Fruit fly (Drosophila melanogaster) whole organism, wandering third instar larva: ENCODE measurements around the gene CG13384.

Source experiments
- CG32264 ChIP-seq: fragments of 200-800 bp; sonication (Bioruptor generic); optimal IDR thresholded peaks from 2 replicates; lab custom pipeline; 2016; ENCODE audit warnings: missing biosample characterization, missing genetic modification characterization
- CG9705 ChIP-seq: fragments of 200-800 bp; sonication (Bioruptor generic); optimal IDR thresholded peaks from 2 replicates; lab custom pipeline; 2018; ENCODE audit warnings: missing biosample characterization, mild to moderate bottlenecking, missing genetic modification characterization
- CrebA ChIP-seq: fragments of 200-800 bp; sonication (Bioruptor generic); optimal IDR thresholded peaks from 2 replicates; lab custom pipeline; 2016; ENCODE audit warnings: missing biosample characterization, mild to moderate bottlenecking, missing genetic modification characterization, borderline replicate concordance
- Dfd ChIP-seq: fragments of >200 bp; optimal IDR thresholded peaks from 2 replicates; lab custom pipeline; 2017; ENCODE audit warnings: missing biosample characterization, missing genetic modification characterization
- Dif ChIP-seq: fragments of 200-275, 200-300 bp; sonication (Bioruptor generic); optimal IDR thresholded peaks from 2 replicates; lab custom pipeline; 2018; ENCODE audit warnings: missing biosample characterization, missing genetic modification characterization; ENCODE audit not compliant: partially characterized antibody
- GATAd ChIP-seq: sonication (Bioruptor generic); optimal IDR thresholded peaks from 2 replicates; lab custom pipeline; 2016; ENCODE audit warnings: missing biosample characterization, missing genetic modification characterization
- HLH106 ChIP-seq: fragments of 200-800 bp; optimal IDR thresholded peaks from 3 replicates; lab custom pipeline; 2019; ENCODE audit warnings: missing biosample characterization, mild to moderate bottlenecking, missing genetic modification characterization, moderate library complexity
- Hnf4 ChIP-seq: fragments of 200-800 bp; sonication (Bioruptor generic); optimal IDR thresholded peaks from 2 replicates; lab custom pipeline; 2016; ENCODE audit warnings: missing biosample characterization, mild to moderate bottlenecking, missing genetic modification characterization
- Hr78 ChIP-seq: fragments of >200 bp; optimal IDR thresholded peaks from 2 replicates; lab custom pipeline; 2017; ENCODE audit warnings: missing biosample characterization, missing genetic modification characterization
- Hr83 ChIP-seq: fragments of 200-300 bp; sonication (Bioruptor generic); optimal IDR thresholded peaks from 2 replicates; lab custom pipeline; 2016; ENCODE audit warnings: missing biosample characterization, mild to moderate bottlenecking, missing genetic modification characterization, moderate library complexity; ENCODE audit not compliant: poor library complexity, severe bottlenecking
- Jra ChIP-seq: sonication (Bioruptor generic); optimal IDR thresholded peaks from 2 replicates; lab custom pipeline; 2016; ENCODE audit warnings: missing biosample characterization, missing genetic modification characterization
- Mio ChIP-seq: sonication (Bioruptor generic); optimal IDR thresholded peaks from 2 replicates; lab custom pipeline; 2016; ENCODE audit warnings: missing biosample characterization, missing genetic modification characterization
- Myc ChIP-seq: fragments of >200 bp; optimal IDR thresholded peaks from 2 replicates; lab custom pipeline; 2017
- OdsH ChIP-seq: fragments of 200-800 bp; sonication (Bioruptor generic); optimal IDR thresholded peaks from 2 replicates; lab custom pipeline; 2016; ENCODE audit warnings: missing biosample characterization, mild to moderate bottlenecking, missing genetic modification characterization
- Rel ChIP-seq, 2 experiments: fragments of 200-800 bp; sonication (Bioruptor generic) in 1 of 2; optimal IDR thresholded peaks; 2 replicates in 1 of 2; 3 replicates in 1 of 2; lab custom pipeline; 2016 to 2019; ENCODE audit warnings: mild to moderate bottlenecking in 2 of 2, missing biosample characterization in 2 of 2, missing genetic modification characterization in 2 of 2, moderate library complexity in 1 of 2
- Vsx2 ChIP-seq: fragments of 200-300, 225-300 bp; sonication (Bioruptor generic); optimal IDR thresholded peaks from 2 replicates; lab custom pipeline; 2018; ENCODE audit warnings: missing biosample characterization, missing genetic modification characterization; ENCODE audit not compliant: partially characterized antibody
- br ChIP-seq: fragments of 200-800 bp; sonication (Bioruptor generic); optimal IDR thresholded peaks from 2 replicates; lab custom pipeline; 2016; ENCODE audit warnings: missing biosample characterization, missing genetic modification characterization
- brk ChIP-seq: fragments of 200-800 bp; sonication (Bioruptor generic); optimal IDR thresholded peaks from 2 replicates; lab custom pipeline; 2016; ENCODE audit warnings: missing biosample characterization, mild to moderate bottlenecking, missing genetic modification characterization
- dl ChIP-seq, 2 experiments: fragments of 175-275, 200-275 bp in 1 of 2; fragments of 200-275 bp in 1 of 2; sonication (Bioruptor generic); optimal IDR thresholded peaks; lab custom pipeline; 2018; ENCODE audit warnings: mild to moderate bottlenecking in 2 of 2, missing biosample characterization in 2 of 2, missing genetic modification characterization in 2 of 2, moderate library complexity in 2 of 2; ENCODE audit not compliant: partially characterized antibody in 2 of 2, insufficient read depth in 1 of 2
- dmrt93B ChIP-seq: fragments of 200-800 bp; sonication (Bioruptor generic); optimal IDR thresholded peaks from 2 replicates; lab custom pipeline; 2018; ENCODE audit warnings: missing biosample characterization, mild to moderate bottlenecking, missing genetic modification characterization
- dsf ChIP-seq: sonication (Bioruptor generic); optimal IDR thresholded peaks from 2 replicates; lab custom pipeline; 2016; ENCODE audit warnings: missing biosample characterization, missing genetic modification characterization, borderline replicate concordance
- ey ChIP-seq: fragments of 200-800 bp; sonication (Bioruptor generic); optimal IDR thresholded peaks from 2 replicates; lab custom pipeline; 2016; ENCODE audit warnings: missing biosample characterization, missing genetic modification characterization
- foxo ChIP-seq, 2 experiments: fragments of 200-800 bp; sonication (Bioruptor generic); optimal IDR thresholded peaks; 2 replicates in 1 of 2; 3 replicates in 1 of 2; lab custom pipeline; 2016 to 2017; ENCODE audit warnings: missing biosample characterization in 2 of 2, missing genetic modification characterization in 2 of 2
- fru ChIP-seq: fragments of 200-800 bp; sonication (Bioruptor generic); optimal IDR thresholded peaks from 3 replicates; lab custom pipeline; 2016; ENCODE audit warnings: missing biosample characterization, mild to moderate bottlenecking, missing genetic modification characterization
- h ChIP-seq: fragments of 200-800 bp; sonication (Bioruptor generic); optimal IDR thresholded peaks from 3 replicates; lab custom pipeline; 2016; ENCODE audit warnings: missing biosample characterization, mild to moderate bottlenecking, missing genetic modification characterization
- jim ChIP-seq: fragments of 175-275, 200-325 bp; sonication (Bioruptor generic); optimal IDR thresholded peaks from 2 replicates; lab custom pipeline; 2016; ENCODE audit warnings: missing biosample characterization, mild to moderate bottlenecking, missing genetic modification characterization
- pan ChIP-seq: fragments of >200 bp; optimal IDR thresholded peaks from 2 replicates; lab custom pipeline; 2017
- psq ChIP-seq: fragments of 200-800 bp; sonication (Bioruptor generic); optimal IDR thresholded peaks from 3 replicates; lab custom pipeline; 2017; ENCODE audit warnings: missing biosample characterization, mild to moderate bottlenecking, missing genetic modification characterization, moderate library complexity
- rgr ChIP-seq: fragments of 200-800 bp; sonication (Bioruptor generic); optimal IDR thresholded peaks from 3 replicates; lab custom pipeline; 2016; ENCODE audit warnings: missing biosample characterization, mild to moderate bottlenecking, missing genetic modification characterization
- sage ChIP-seq: fragments of 200-800 bp; sonication (Bioruptor generic); optimal IDR thresholded peaks from 2 replicates; lab custom pipeline; 2016; ENCODE audit warnings: missing biosample characterization, mild to moderate bottlenecking, missing genetic modification characterization
- sv ChIP-seq: fragments of 200-800 bp; sonication (Bioruptor generic); optimal IDR thresholded peaks from 3 replicates; lab custom pipeline; 2016; ENCODE audit warnings: missing biosample characterization, missing genetic modification characterization
- usp ChIP-seq: fragments of >200 bp; optimal IDR thresholded peaks from 2 replicates; lab custom pipeline; 2017; ENCODE audit warnings: missing biosample characterization, missing genetic modification characterization
- woc ChIP-seq: sonication (Bioruptor generic); optimal IDR thresholded peaks from 2 replicates; lab custom pipeline; 2016; ENCODE audit warnings: missing biosample characterization, mild to moderate bottlenecking, missing genetic modification characterization

The CG13384 gene

dm6 chr2L:8370364-8371326 is 13.6 kb upstream of the CG13384 start, which contains the start of gene CG17292:
CG17292 (plus strand) TSS chr2L:8370454.
- TF ChIP-seq Vsx2 (peak; percentile 98), br (GFP tag; lab: Kevin White, UChicago) (peak; percentile 15), dl (GFP tag; optimal IDR thresholded peaks at IDR 0.05; lab: Kevin White, UChicago; ENCODE audit: insufficient read depth in 1 of 2, partially characterized antibody in 2 of 2) (no peak), Hnf4 (GFP tag; lab: Kevin White, UChicago) (peak; percentile 55), h (GFP tag; lab: Kevin White, UChicago) (peak; percentile 41), foxo (GFP tag; optimal IDR thresholded peaks at IDR 0.05; lab: Kevin White, UChicago) (peak in 1 of 2 experiments; percentile 17), fru (GFP tag; lab: Kevin White, UChicago) (no peak), Hr83 (GFP tag; lab: Kevin White, UChicago) (peak; percentile 3), usp (no peak), OdsH (GFP tag; lab: Kevin White, UChicago) (peak; percentile 68), Dif (GFP tag; lab: Kevin White, UChicago) (peak; percentile 87), Rel (GFP tag; optimal IDR thresholded peaks at IDR 0.05; lab: Kevin White, UChicago) (no peak), Rel (tag; optimal IDR thresholded peaks at IDR 0.05; lab: Kevin White, UChicago) (peak; percentile 48), rgr (peak; percentile 49)

DNA sequence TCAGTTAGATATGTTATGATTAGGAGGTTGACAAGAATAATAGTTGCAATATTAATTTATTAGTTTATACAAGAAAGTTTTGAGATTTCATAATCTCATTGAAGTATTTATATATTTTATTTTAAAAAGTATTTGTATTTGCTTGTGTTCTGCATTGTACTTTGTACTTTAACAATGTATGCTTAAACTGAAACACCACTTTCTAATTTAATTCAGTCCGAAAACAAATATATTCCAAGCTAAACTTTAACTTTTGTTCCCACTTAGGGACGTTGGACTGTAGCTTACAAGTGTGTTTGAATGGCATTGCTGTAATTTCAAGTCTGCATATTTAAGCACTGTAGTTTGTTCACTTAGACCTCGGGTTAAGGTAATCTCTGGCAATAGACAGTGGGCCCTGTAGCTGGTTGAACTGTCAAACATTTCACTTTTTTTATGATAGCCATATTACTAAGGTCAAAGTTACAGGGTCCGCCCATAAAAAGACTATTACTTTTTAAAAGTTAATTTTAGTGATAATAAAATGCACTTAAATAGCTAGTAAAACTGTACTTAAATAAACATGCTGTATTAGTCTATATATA is 12.8 kb upstream of the CG13384 start:
- TF ChIP-seq Myc (lab: Kevin White, UChicago), result no peak
- no peak for TF ChIP-seq GATAd (GFP tag; lab: Kevin White, UChicago)
- TF ChIP-seq woc (GFP tag; lab: Kevin White, UChicago), result no peak
- TF ChIP-seq OdsH (GFP tag; lab: Kevin White, UChicago), result no peak
- TF ChIP-seq Rel (GFP tag; optimal IDR thresholded peaks at IDR 0.05; lab: Kevin White, UChicago), result no peak
- TF ChIP-seq Rel (tag; optimal IDR thresholded peaks at IDR 0.05; lab: Kevin White, UChicago), result no peak
- no peak for TF ChIP-seq Hr83 (GFP tag; lab: Kevin White, UChicago)
- TF ChIP-seq Hnf4 (GFP tag; lab: Kevin White, UChicago), result no peak
- TF ChIP-seq jim (GFP tag; lab: Kevin White, UChicago), result no peak
- TF ChIP-seq, all 38 proteins: peak for 0

DNA sequence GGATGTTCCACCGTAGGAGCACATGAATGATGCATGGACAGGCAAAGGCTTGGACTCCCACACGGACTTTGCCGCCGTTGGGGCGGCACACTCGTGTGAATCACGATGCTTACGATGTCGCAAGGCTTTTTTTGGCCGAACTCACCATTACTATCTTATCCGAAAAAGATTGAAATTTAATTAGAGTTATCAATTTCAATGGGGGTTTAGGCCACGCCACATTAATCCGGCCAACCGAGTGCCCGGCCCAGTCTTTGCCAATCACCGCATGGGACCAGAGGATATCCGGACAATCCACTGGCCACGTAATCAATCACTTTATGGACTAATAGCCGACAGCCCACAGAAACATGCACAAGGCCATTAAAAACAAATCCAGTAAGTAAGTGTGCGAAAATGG is 12.0 kb upstream of the CG13384 start:
- TF ChIP-seq sage (no peak), Rel (GFP tag; optimal IDR thresholded peaks at IDR 0.05; lab: Kevin White, UChicago) (no peak), Rel (tag; optimal IDR thresholded peaks at IDR 0.05; lab: Kevin White, UChicago) (peak; percentile 27)

DNA sequence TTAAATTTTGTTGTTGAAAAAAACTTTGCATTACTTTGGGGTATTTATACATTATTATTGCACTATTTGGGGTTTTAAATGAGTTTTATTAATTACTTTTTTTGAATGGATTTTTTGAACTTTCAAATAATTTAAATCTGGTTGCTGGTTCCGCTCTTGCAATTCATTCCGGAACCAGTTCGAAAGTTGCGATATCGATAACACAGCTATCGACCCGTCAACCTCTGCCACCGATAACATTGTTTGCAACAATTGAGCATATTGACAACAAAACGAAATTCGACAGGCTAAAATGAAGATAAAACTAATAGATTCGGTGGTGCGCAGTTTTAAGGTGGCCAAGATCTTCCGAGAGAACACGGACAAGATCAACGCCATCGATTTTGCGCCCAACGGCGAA is 10.0 kb upstream of the CG13384 start, which contains the start of gene Wdr82:
Gene Wdr82, plus strand, starts transcription at position 227 of the 400 bp plus-strand sequence.
- TF ChIP-seq OdsH (GFP tag; lab: Kevin White, UChicago), result no peak
- TF ChIP-seq foxo (GFP tag; optimal IDR thresholded peaks at IDR 0.05; lab: Kevin White, UChicago), result no peak
- TF ChIP-seq jim (GFP tag; lab: Kevin White, UChicago), result no peak
- TF ChIP-seq usp, result no peak
- TF ChIP-seq dl (GFP tag; optimal IDR thresholded peaks at IDR 0.05; lab: Kevin White, UChicago; ENCODE audit: insufficient read depth in 1 of 2, partially characterized antibody in 2 of 2), result no peak
- no peak for TF ChIP-seq ey (GFP tag; lab: Kevin White, UChicago)
- no peak for TF ChIP-seq Myc (lab: Kevin White, UChicago)
- no peak for TF ChIP-seq fru (GFP tag; lab: Kevin White, UChicago)
- TF ChIP-seq brk (GFP tag; lab: Kevin White, UChicago), result no peak
- TF ChIP-seq CG32264 (GFP tag; lab: Kevin White, UChicago), result no peak
- TF ChIP-seq Hr83 (GFP tag; lab: Kevin White, UChicago), result no peak

DNA sequence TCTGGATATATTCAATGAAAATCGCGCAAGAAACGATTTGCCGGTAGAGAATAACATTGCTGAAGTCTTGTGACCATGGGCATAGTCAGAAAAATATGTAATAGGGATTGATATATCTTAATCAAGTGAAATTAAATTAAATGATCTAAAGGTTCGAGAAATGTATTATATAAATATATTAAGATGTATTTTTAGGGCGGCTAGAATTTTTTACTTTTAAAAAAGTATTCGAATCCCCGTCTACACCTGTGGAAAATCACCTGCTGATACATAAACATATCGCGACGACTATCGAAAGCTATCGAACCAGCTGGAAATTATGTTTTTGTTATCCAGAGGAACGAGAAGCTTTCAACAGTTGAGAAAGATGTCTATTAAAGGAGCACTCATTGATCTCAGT is 7.5 kb upstream of the CG13384 start, which contains the start of the genes CG13390 and CG17294:
Gene CG13390, minus strand, starts transcription at position 81 of the 400 bp plus-strand sequence.
Gene CG17294, plus strand, starts transcription at position 319 of the 400 bp plus-strand sequence.
- peak; percentile 99 for TF ChIP-seq psq (GFP tag; lab: Kevin White, UChicago)
- TF ChIP-seq dmrt93B (GFP tag; lab: Kevin White, UChicago), result peak; percentile 99
- peak; percentile 99 for TF ChIP-seq fru (GFP tag; lab: Kevin White, UChicago)
- TF ChIP-seq Jra, result peak; percentile 98
- TF ChIP-seq jim (GFP tag; lab: Kevin White, UChicago), result peak; percentile 89
- peak; percentile 100 for TF ChIP-seq HLH106
- TF ChIP-seq OdsH (GFP tag; lab: Kevin White, UChicago), result peak; percentile 99
- peak; percentile 99 for TF ChIP-seq CG9705 (GFP tag; lab: Kevin White, UChicago)
- peak; percentile 96 for TF ChIP-seq dsf (GFP tag; lab: Kevin White, UChicago)
- TF ChIP-seq pan, result no peak
- no peak for TF ChIP-seq CrebA (GFP tag; lab: Kevin White, UChicago)
- TF ChIP-seq Mio (GFP tag; lab: Kevin White, UChicago), result peak; percentile 85
- peak; percentile 100 for TF ChIP-seq rgr
- TF ChIP-seq br (GFP tag; lab: Kevin White, UChicago), result peak; percentile 97
- peak; percentile 100 for TF ChIP-seq h (GFP tag; lab: Kevin White, UChicago)
- no peak for TF ChIP-seq Dif (GFP tag; lab: Kevin White, UChicago)
- peak; percentile 99 for TF ChIP-seq brk (GFP tag; lab: Kevin White, UChicago)
- peak; percentile 95 for TF ChIP-seq GATAd (GFP tag; lab: Kevin White, UChicago)
- no peak for TF ChIP-seq Vsx2
- TF ChIP-seq CG32264 (GFP tag; lab: Kevin White, UChicago), result peak; percentile 95
- TF ChIP-seq sage, result peak; percentile 98
- TF ChIP-seq Hnf4 (GFP tag; lab: Kevin White, UChicago), result peak; percentile 99
- peak; percentile 98 for TF ChIP-seq sv (GFP tag; lab: Kevin White, UChicago)
- TF ChIP-seq Hr78 (GFP tag; lab: Kevin White, UChicago), result no peak
- no peak for TF ChIP-seq Dfd (GFP tag; lab: Kevin White, UChicago)
